Worm (Caenorhabditis elegans) whole organism, L4 larva: Measurements from ENCODE around the gene C35A5.10.

Source experiments
- dpl-1 ChIP-seq: fragments of 150-350 bp; optimal IDR thresholded peaks from 2 replicates; lab custom pipeline; 2014; ENCODE audit warnings: missing biosample characterization, missing genetic modification reagents, missing genetic modification characterization
- fkh-10 ChIP-seq: fragments of 150-350 bp; optimal IDR thresholded peaks from 2 replicates; lab custom pipeline; 2014; ENCODE audit warnings: missing biosample characterization, missing genetic modification reagents, missing genetic modification characterization
- hlh-30 ChIP-seq: sonication (generic microtip); optimal IDR thresholded peaks from 2 replicates; lab custom pipeline; 2017; ENCODE audit warnings: antibody characterized with exemption, mild to moderate bottlenecking, missing genetic modification characterization, missing compliant biosample characterization; ENCODE audit not compliant: insufficient read depth
- lir-3 ChIP-seq: sonication (generic microtip); optimal IDR thresholded peaks from 2 replicates; lab custom pipeline; 2016; ENCODE audit warnings: mild to moderate bottlenecking, missing genetic modification characterization, missing compliant biosample characterization
- nhr-10 ChIP-seq: fragments of 150-350 bp; optimal IDR thresholded peaks from 2 replicates; lab custom pipeline; 2014; ENCODE audit warnings: missing biosample characterization, missing genetic modification characterization
- nhr-25 ChIP-seq: sonication (generic microtip); optimal IDR thresholded peaks from 2 replicates; lab custom pipeline; 2017; ENCODE audit warnings: missing genetic modification characterization, mild to moderate bottlenecking, missing compliant biosample characterization, antibody characterized with exemption, moderate library complexity, borderline replicate concordance; ENCODE audit not compliant: insufficient read depth
- nhr-28 ChIP-seq: fragments of 150-350 bp; optimal IDR thresholded peaks from 2 replicates; lab custom pipeline; 2014; ENCODE audit warnings: missing biosample characterization, missing genetic modification characterization
- nhr-6 ChIP-seq: fragments of 150-350 bp; optimal IDR thresholded peaks from 2 replicates; lab custom pipeline; 2014; ENCODE audit warnings: missing biosample characterization, missing genetic modification characterization
- nhr-76 ChIP-seq: fragments of 150-350 bp; optimal IDR thresholded peaks from 2 replicates; lab custom pipeline; 2014; ENCODE audit warnings: missing biosample characterization, missing genetic modification characterization
- nhr-77 ChIP-seq: fragments of 150-350 bp; optimal IDR thresholded peaks from 2 replicates; lab custom pipeline; 2014; ENCODE audit warnings: missing biosample characterization, missing genetic modification characterization
- pha-4 ChIP-seq, 2 experiments: fragments of 150-350 bp in 1 of 2; fragments of 200-800 bp in 1 of 2; sonication (Bioruptor generic) in 1 of 2; IDR thresholded peaks in 1 of 2; optimal IDR thresholded peaks in 1 of 2; 2 replicates each; pipeline versions ENCODE4 v1.3.6 to Lab custom; 2014 to 2022; ENCODE audit warnings: missing genetic modification characterization in 2 of 2, missing genetic modification reagents in 2 of 2, missing biosample characterization in 1 of 2, missing compliant biosample characterization in 1 of 2
- zag-1 ChIP-seq: fragments of 150-350 bp; optimal IDR thresholded peaks from 2 replicates; lab custom pipeline; 2014; ENCODE audit warnings: missing biosample characterization, missing genetic modification characterization

ce11 chrV:10468190-10468589 is 35.8 kb upstream of the C35A5.10 start, which contains the start of gene egl-9:
- TF ChIP-seq hlh-30 (tag; lab: Kevin White, UChicago) (peak; percentile 85), zag-1 (no peak), fkh-10 (GFP tag; lab: Kevin White, UChicago) (no peak), nhr-10 (tag; lab: Kevin White, UChicago) (no peak), lir-3 (tag; lab: Kevin White, UChicago) (no peak), nhr-25 (tag; lab: Kevin White, UChicago) (no peak), nhr-28 (tag; lab: Kevin White, UChicago) (peak; percentile 64), nhr-6 (no peak), pha-4 (GFP tag; IDR thresholded peaks at IDR 0.05; lab: Robert Waterston, UW) (no peak; the same call in 1 of the 2 replicates), pha-4 (tag; optimal IDR thresholded peaks at IDR 0.05; lab: Kevin White, UChicago) (no peak), nhr-77 (tag; lab: Kevin White, UChicago) (peak; percentile 82), dpl-1 (no peak), nhr-76 (tag; lab: Kevin White, UChicago) (no peak)
